Fruit fly (Drosophila melanogaster): ENCODE results near the gene CG7632.

Gene CG7632

DNA sequence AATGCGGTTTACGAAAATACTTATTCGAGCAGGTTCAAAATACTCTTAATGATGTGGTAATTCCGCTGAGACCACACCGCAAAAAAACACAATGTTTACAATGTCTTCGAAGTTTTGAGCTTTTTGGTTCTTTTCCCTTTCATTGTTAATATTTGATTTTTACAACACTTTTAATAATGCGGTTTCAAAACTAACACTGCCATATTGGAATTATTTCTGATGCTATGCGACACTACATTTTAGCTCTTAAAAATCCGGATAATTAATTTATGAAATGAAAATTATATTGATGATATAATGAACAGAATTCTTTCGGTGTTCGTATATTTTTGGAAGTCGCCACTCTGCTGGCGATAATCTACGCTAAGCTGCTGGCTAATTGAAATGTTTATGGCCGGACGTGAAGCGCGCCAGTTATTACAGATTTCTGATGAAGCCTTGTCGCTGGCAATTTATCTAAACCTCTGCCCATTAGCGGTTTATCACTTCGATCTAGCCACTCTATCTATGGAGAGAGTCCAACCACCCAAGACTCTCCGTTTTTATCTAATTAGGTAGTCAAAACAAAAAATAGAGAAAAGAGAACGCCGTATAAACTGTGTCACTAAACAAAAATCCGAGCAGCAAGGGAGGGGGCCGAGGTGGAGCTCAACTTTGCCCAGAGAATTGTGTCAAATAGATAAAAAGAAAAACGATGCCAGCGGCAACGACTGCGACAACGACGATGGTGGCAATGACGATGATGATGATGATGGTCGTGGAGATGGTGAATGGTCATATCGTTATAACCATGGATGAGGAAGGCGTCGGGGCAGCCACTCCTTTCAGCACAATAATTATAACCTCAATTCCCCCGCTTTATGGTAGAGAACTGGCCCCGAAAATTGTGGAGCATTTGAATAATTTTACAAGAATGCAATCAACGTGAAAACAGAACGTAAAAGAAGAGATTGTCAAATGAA, 48.2 kb upstream of the CG7632 start (continued):
- TF ChIP-seq Aef1 (GFP tag; IDR thresholded peaks at IDR 0.05) (no peak), CG5953 (GFP tag; IDR thresholded peaks at IDR 0.05) (no peak), CG17912 (GFP tag; optimal IDR thresholded peaks at IDR 0.05) (no peak), sd (tag; optimal IDR thresholded peaks at IDR 0.05) (peak; percentile 78), CG10565 (GFP tag; optimal IDR thresholded peaks at IDR 0.05) (no peak), CG8089 (GFP tag; optimal IDR thresholded peaks at IDR 0.05) (no peak), grn (GFP tag; optimal IDR thresholded peaks at IDR 0.05) (peak; percentile 93), cwo (GFP tag; optimal IDR thresholded peaks at IDR 0.05) (no peak), sqz (GFP tag; optimal IDR thresholded peaks at IDR 0.05) (peak; percentile 32), Ets65A (GFP tag) (no peak), CG2116 (GFP tag; optimal IDR thresholded peaks at IDR 0.05) (no peak), CG7963 (GFP tag; IDR thresholded peaks at IDR 0.05; ENCODE audit: partially characterized antibody) (no peak), Opbp (GFP tag; IDR thresholded peaks at IDR 0.05; ENCODE audit: partially characterized antibody) (no peak), CG7987 (GFP tag; optimal IDR thresholded peaks at IDR 0.05) (no peak), CG8924 (tag; optimal IDR thresholded peaks at IDR 0.05) (no peak), Mad (GFP tag; optimal IDR thresholded peaks at IDR 0.05) (no peak), da (GFP tag; optimal IDR thresholded peaks at IDR 0.05) (no peak), sima (GFP tag; optimal IDR thresholded peaks at IDR 0.05) (no peak), CG8359 (GFP tag; optimal IDR thresholded peaks at IDR 0.05; ENCODE audit: borderline replicate concordance) (no peak), dimm (GFP tag; IDR thresholded peaks at IDR 0.05) (no peak), D19A (tag; optimal IDR thresholded peaks at IDR 0.05) (no peak), Mes4 (GFP tag; optimal IDR thresholded peaks at IDR 0.05) (no peak), Stat92E (GFP tag; optimal IDR thresholded peaks at IDR 0.05) (peak in 1 of 3 experiments; percentile 4), sens-2 (GFP tag; IDR thresholded peaks at IDR 0.05) (no peak), crol (GFP tag; IDR thresholded peaks at IDR 0.05) (peak; percentile 58), B-H1 (GFP tag; IDR thresholded peaks at IDR 0.05) (no peak), CG14710 (tag; optimal IDR thresholded peaks at IDR 0.05) (no peak), Pdp1 (GFP tag; optimal IDR thresholded peaks at IDR 0.05) (peak in 1 of 2 experiments; percentile 8), kni (GFP tag; optimal IDR thresholded peaks at IDR 0.05) (peak; percentile 69), esg (GFP tag; conservative IDR thresholded peaks at IDR 0.05) (no peak), CkIIα-i1 (GFP tag; IDR thresholded peaks at IDR 0.05) (no peak), eve (GFP tag; optimal IDR thresholded peaks at IDR 0.05) (no peak), sisA (GFP tag; IDR thresholded peaks at IDR 0.05) (no peak), CG7556 (GFP tag; optimal IDR thresholded peaks at IDR 0.05) (no peak), dati (GFP tag; IDR thresholded peaks at IDR 0.05) (no peak), bbx (GFP tag; IDR thresholded peaks at IDR 0.05; ENCODE audit: partially characterized antibody) (no peak), chinmo (GFP tag; IDR thresholded peaks at IDR 0.05; ENCODE audit: partially characterized antibody) (0 out of 4 replicates have a peak, but pooled peaks have one; percentile 25), Hr51 (GFP tag; optimal IDR thresholded peaks at IDR 0.05) (peak in 1 of 2 experiments; percentile 16), Med (GFP tag) (peak; percentile 38), CG3726 (GFP tag; IDR thresholded peaks at IDR 0.05) (no peak), CG17829 (tag; optimal IDR thresholded peaks at IDR 0.05) (no peak), CG1529 (GFP tag; optimal IDR thresholded peaks at IDR 0.05) (no peak), sug (tag; optimal IDR thresholded peaks at IDR 0.05) (no peak), D19B (GFP tag; optimal IDR thresholded peaks at IDR 0.05) (no peak), Ravus (GFP tag; IDR thresholded peaks at IDR 0.05) (no peak), gsb (GFP tag; IDR thresholded peaks at IDR 0.05) (no peak), Vsx1 (GFP tag; optimal IDR thresholded peaks at IDR 0.05) (peak; percentile 17), eyg (GFP tag; optimal IDR thresholded peaks at IDR 0.05) (no peak)
